Worm (Caenorhabditis elegans): Measurements from ENCODE around the gene T07A9.12.

- TF ChIP-seq nhr-12 (tag; optimal IDR thresholded peaks at IDR 0.05) (no peak), fkh-10 (GFP tag; optimal IDR thresholded peaks at IDR 0.05) (no peak)
Observed at ce11 chrIV:401395-401794, 9.3 kb upstream of the T07A9.12 start, which contains the start of gene gpa-4.

All from whole organism, L1 larva.